ENCODE assay signal across 3 worm cellular contexts in the genomic region with DNA sequence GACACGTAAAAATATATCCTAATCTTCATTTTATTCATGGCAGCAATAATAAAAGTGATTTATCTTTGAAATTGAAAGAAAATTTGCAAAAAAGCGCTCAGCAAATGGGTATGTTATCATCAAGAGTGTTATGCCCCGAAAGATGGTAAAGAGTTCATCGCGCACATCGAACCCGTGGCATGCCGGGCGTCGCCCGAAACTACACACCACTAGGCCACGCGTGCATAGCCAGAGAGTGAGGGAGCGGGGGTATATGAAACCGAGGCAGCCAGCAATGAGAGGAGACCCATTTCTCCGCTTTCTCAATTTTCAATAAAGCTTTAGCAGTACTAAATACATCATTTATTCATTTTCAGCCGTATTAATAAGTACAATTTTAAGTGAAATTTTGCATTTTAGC.
A peak's percentile ranks its signal among the peaks of the same experiment; 100 is the strongest.
TF ChIP-seq lines count a peak whose summit lies in the region.

No protein-coding gene starts in this region.

TF ChIP-seq in whole organism, L1 larva, 84 proteins besides CTCF, POLR2A, EP300 and RAD21 (continued from another document and continues in another):
- TF ChIP-seq egl-27 (tag; optimal IDR thresholded peaks at IDR 0.05; lab: Kevin White, UChicago): no peak
- TF ChIP-seq nhr-237 (tag; optimal IDR thresholded peaks at IDR 0.05; lab: Kevin White, UChicago): no peak
- no peak for TF ChIP-seq mef-2 (tag; optimal IDR thresholded peaks at IDR 0.05; lab: Kevin White, UChicago)
- TF ChIP-seq ztf-11 (tag; optimal IDR thresholded peaks at IDR 0.05; lab: Kevin White, UChicago): peak in 1 of 2 experiments; percentile 34
- TF ChIP-seq skn-1 (tag; optimal IDR thresholded peaks at IDR 0.05; lab: Kevin White, UChicago): peak; percentile 84
- TF ChIP-seq isw-1 (GFP tag; IDR thresholded peaks at IDR 0.05; lab: Robert Waterston, UW): peak; percentile 38
- TF ChIP-seq efl-1 (optimal IDR thresholded peaks at IDR 0.05; lab: Kevin White, UChicago): peak; percentile 52 to 66
- peak; percentile 51 to 96 for TF ChIP-seq efl-1 (GFP tag; optimal IDR thresholded peaks at IDR 0.05 in 1 of 2; lab: Kevin White, UChicago)
- TF ChIP-seq nhr-76 (tag; optimal IDR thresholded peaks at IDR 0.05; lab: Kevin White, UChicago): no peak
- TF ChIP-seq unc-30 (tag; optimal IDR thresholded peaks at IDR 0.05; lab: Kevin White, UChicago): no peak
- TF ChIP-seq aly-2 (tag; optimal IDR thresholded peaks at IDR 0.05; lab: Kevin White, UChicago): peak; percentile 44
- TF ChIP-seq nhr-20 (tag; optimal IDR thresholded peaks at IDR 0.05; lab: Kevin White, UChicago): peak; percentile 75
- peak; percentile 71 for TF ChIP-seq dsc-1 (tag; optimal IDR thresholded peaks at IDR 0.05; lab: Kevin White, UChicago)
- no peak for TF ChIP-seq nhr-28 (tag; optimal IDR thresholded peaks at IDR 0.05; lab: Kevin White, UChicago)
- TF ChIP-seq mep-1 (tag; optimal IDR thresholded peaks at IDR 0.05; lab: Kevin White, UChicago): peak; percentile 61
- peak; percentile 34 for TF ChIP-seq fkh-10 (GFP tag; optimal IDR thresholded peaks at IDR 0.05; lab: Kevin White, UChicago)
- TF ChIP-seq lsy-2 (tag; optimal IDR thresholded peaks at IDR 0.05; lab: Kevin White, UChicago): peak; percentile 48 to 63
- peak; percentile 35 for TF ChIP-seq unc-130 (tag; optimal IDR thresholded peaks at IDR 0.05; lab: Kevin White, UChicago)
- TF ChIP-seq elt-2 (tag; optimal IDR thresholded peaks at IDR 0.05; lab: Kevin White, UChicago): peak; percentile 59
- no peak for TF ChIP-seq ets-5 (GFP tag; IDR thresholded peaks at IDR 0.05; lab: Robert Waterston, UW)
- no peak for TF ChIP-seq jun-1 (tag; optimal IDR thresholded peaks at IDR 0.05; lab: Kevin White, UChicago)
- TF ChIP-seq hlh-4 (tag; optimal IDR thresholded peaks at IDR 0.05; lab: Kevin White, UChicago): no peak
- TF ChIP-seq xbp-1 (tag; optimal IDR thresholded peaks at IDR 0.05; lab: Kevin White, UChicago): peak; percentile 64
- TF ChIP-seq C16A3.4 (tag; optimal IDR thresholded peaks at IDR 0.05; lab: Kevin White, UChicago): peak; percentile 78
- TF ChIP-seq nhr-77 (tag; optimal IDR thresholded peaks at IDR 0.05; lab: Kevin White, UChicago): peak; percentile 53
- TF ChIP-seq nhr-90 (tag; optimal IDR thresholded peaks at IDR 0.05; lab: Kevin White, UChicago; ENCODE audit: poor library complexity): peak; percentile 76
- 0 out of 2 replicates have a peak, but pooled peaks have one; percentile 11 for TF ChIP-seq ceh-88 (GFP tag; IDR thresholded peaks at IDR 0.05; lab: Robert Waterston, UW)
- no peak for TF ChIP-seq nhr-11 (tag; optimal IDR thresholded peaks at IDR 0.05; lab: Kevin White, UChicago)
- TF ChIP-seq C34B4.2 (tag; optimal IDR thresholded peaks at IDR 0.05; lab: Kevin White, UChicago): no peak
- no peak for TF ChIP-seq unc-62 (GFP tag; optimal IDR thresholded peaks at IDR 0.05; lab: Kevin White, UChicago)
- TF ChIP-seq lin-39 (tag; optimal IDR thresholded peaks at IDR 0.05; lab: Kevin White, UChicago): no peak
- TF ChIP-seq hpl-2 (GFP tag; optimal IDR thresholded peaks at IDR 0.05; lab: Kevin White, UChicago): peak; percentile 13
- TF ChIP-seq ama-1 (optimal IDR thresholded peaks at IDR 0.05; lab: Kevin White, UChicago): no peak
- TF ChIP-seq lin-15B (tag; optimal IDR thresholded peaks at IDR 0.05; lab: Kevin White, UChicago): no peak
- peak; percentile 8 for TF ChIP-seq lir-3 (tag; optimal IDR thresholded peaks at IDR 0.05; lab: Kevin White, UChicago; ENCODE audit: poor library complexity)
- no peak for TF ChIP-seq nhr-84 (tag; optimal IDR thresholded peaks at IDR 0.05; lab: Kevin White, UChicago)
- no peak for TF ChIP-seq hlh-17 (GFP tag; optimal IDR thresholded peaks at IDR 0.05; lab: Kevin White, UChicago; ENCODE audit: borderline replicate concordance)
- TF ChIP-seq fkh-8 (tag; optimal IDR thresholded peaks at IDR 0.05; lab: Kevin White, UChicago): peak; percentile 86
- TF ChIP-seq fos-1 (tag; optimal IDR thresholded peaks at IDR 0.05; lab: Kevin White, UChicago): peak; percentile 48
- no peak for TF ChIP-seq pqm-1 (tag; optimal IDR thresholded peaks at IDR 0.05; lab: Kevin White, UChicago)
- peak; percentile 52 for TF ChIP-seq unc-86 (tag; optimal IDR thresholded peaks at IDR 0.05; lab: Kevin White, UChicago)
- TF ChIP-seq snpc-4 (tag; optimal IDR thresholded peaks at IDR 0.05; lab: Kevin White, UChicago): peak; percentile 66

TF ChIP-seq in whole organism, L3 larva, 47 proteins besides CTCF, POLR2A, EP300 and RAD21 (continued from another document):
- TF ChIP-seq ceh-16 (tag; optimal IDR thresholded peaks at IDR 0.05; lab: Kevin White, UChicago): peak; percentile 13
- peak; percentile 18 for TF ChIP-seq nhr-11 (tag; optimal IDR thresholded peaks at IDR 0.05; lab: Kevin White, UChicago)
- TF ChIP-seq nhr-25 (tag; optimal IDR thresholded peaks at IDR 0.05; lab: Kevin White, UChicago): no peak
- no peak for TF ChIP-seq sea-2 (GFP tag; optimal IDR thresholded peaks at IDR 0.05; lab: Kevin White, UChicago)
- peak; percentile 74 for TF ChIP-seq skn-1 (tag; optimal IDR thresholded peaks at IDR 0.05; lab: Kevin White, UChicago)
- no peak for TF ChIP-seq egl-27 (tag; optimal IDR thresholded peaks at IDR 0.05; lab: Kevin White, UChicago)
- TF ChIP-seq nhr-77 (tag; optimal IDR thresholded peaks at IDR 0.05; lab: Kevin White, UChicago): peak; percentile 45
- TF ChIP-seq ama-1 (optimal IDR thresholded peaks at IDR 0.05; lab: Kevin White, UChicago): peak; percentile 34

TF ChIP-seq in whole organism, young adult, 124 proteins besides CTCF, POLR2A, EP300 and RAD21 (continued from another document and continues in another):
- TF ChIP-seq hmg-1.2 (GFP tag; IDR thresholded peaks at IDR 0.05; lab: Robert Waterston, UW) (peak; percentile 87), madf-8 (GFP tag; conservative IDR thresholded peaks at IDR 0.05; lab: Robert Waterston, UW) (peak; percentile 43), hlh-12 (tag; optimal IDR thresholded peaks at IDR 0.05; lab: Kevin White, UChicago) (peak; percentile 92), lag-1 (GFP tag; IDR thresholded peaks at IDR 0.05; lab: Robert Waterston, UW) (0 out of 2 replicates have a peak, but pooled peaks have one; percentile 63), madf-10 (tag; optimal IDR thresholded peaks at IDR 0.05; lab: Kevin White, UChicago) (peak; percentile 87), nfya-1 (tag; optimal IDR thresholded peaks at IDR 0.05; lab: Kevin White, UChicago; ENCODE audit: borderline replicate concordance, insufficient read depth) (no peak), ztf-26 (tag; optimal IDR thresholded peaks at IDR 0.05; lab: Kevin White, UChicago) (peak; percentile 93), lsl-1 (GFP tag; optimal IDR thresholded peaks at IDR 0.05; lab: Kevin White, UChicago) (peak; percentile 71), rpc-1 (optimal IDR thresholded peaks at IDR 0.05; lab: Kevin White, UChicago) (peak; percentile 98), rpc-1 (tag; optimal IDR thresholded peaks at IDR 0.05; lab: Kevin White, UChicago) (peak; percentile 99), ztf-3 (GFP tag; optimal IDR thresholded peaks at IDR 0.05; lab: Kevin White, UChicago) (peak; percentile 79), Y79H2A.3 (GFP tag; conservative IDR thresholded peaks at IDR 0.05; lab: Robert Waterston, UW) (0 out of 2 replicates have a peak, but pooled peaks have one; percentile 65), Y53G8AR.9 (GFP tag; conservative IDR thresholded peaks at IDR 0.05; lab: Robert Waterston, UW) (peak; percentile 81), hsf-1 (GFP tag; IDR thresholded peaks at IDR 0.05; lab: Robert Waterston, UW) (peak; percentile 67; the same call in 1 of the 2 replicates), mel-28 (tag; optimal IDR thresholded peaks at IDR 0.05; lab: Kevin White, UChicago; ENCODE audit: borderline replicate concordance) (peak; percentile 80), bed-1 (GFP tag; IDR thresholded peaks at IDR 0.05; lab: Robert Waterston, UW) (peak; percentile 95), mxl-1 (tag; optimal IDR thresholded peaks at IDR 0.05; lab: Kevin White, UChicago) (peak; percentile 97), Y95B8A.8 (GFP tag; IDR thresholded peaks at IDR 0.05; lab: Robert Waterston, UW) (0 out of 2 replicates have a peak, but pooled peaks have one; percentile 60), gei-17 (GFP tag; optimal IDR thresholded peaks at IDR 0.05; lab: Kevin White, UChicago) (peak; percentile 73), F52B5.7 (tag; optimal IDR thresholded peaks at IDR 0.05; lab: Kevin White, UChicago) (peak; percentile 97), fkh-3 (tag; optimal IDR thresholded peaks at IDR 0.05; lab: Kevin White, UChicago) (peak; percentile 98), C17E4.6 (GFP tag; IDR thresholded peaks at IDR 0.05; lab: Robert Waterston, UW) (peak; percentile 87), F37B4.10 (GFP tag; IDR thresholded peaks at IDR 0.05; lab: Robert Waterston, UW) (peak; percentile 92; the same call in 1 of the 2 replicates), akir-1 (GFP tag; optimal IDR thresholded peaks at IDR 0.05; lab: Kevin White, UChicago) (peak; percentile 41), ama-1 (optimal IDR thresholded peaks at IDR 0.05; lab: Kevin White, UChicago) (no peak), ama-1 (GFP tag; optimal IDR thresholded peaks at IDR 0.05; lab: Kevin White, UChicago) (peak; percentile 93 to 96), ztf-18 (tag; optimal IDR thresholded peaks at IDR 0.05; lab: Kevin White, UChicago) (peak; percentile 85), somi-1 (GFP tag; optimal IDR thresholded peaks at IDR 0.05; lab: Kevin White, UChicago) (peak; percentile 87), zim-3 (tag; optimal IDR thresholded peaks at IDR 0.05; lab: Kevin White, UChicago) (peak; percentile 98), attf-3 (GFP tag; conservative IDR thresholded peaks at IDR 0.05; lab: Robert Waterston, UW) (peak; percentile 67), repo-1 (tag; optimal IDR thresholded peaks at IDR 0.05; lab: Kevin White, UChicago) (peak; percentile 93), xnd-1 (tag; optimal IDR thresholded peaks at IDR 0.05; lab: Kevin White, UChicago) (peak; percentile 12), ztf-25 (GFP tag; IDR thresholded peaks at IDR 0.05; lab: Robert Waterston, UW) (peak; percentile 95), K11D2.4 (GFP tag; IDR thresholded peaks at IDR 0.05; lab: Robert Waterston, UW) (peak; percentile 84), Y56A3A.18 (GFP tag; IDR thresholded peaks at IDR 0.05; lab: Robert Waterston, UW) (peak; percentile 91), lsy-27 (tag; optimal IDR thresholded peaks at IDR 0.05; lab: Kevin White, UChicago; ENCODE audit: borderline replicate concordance, insufficient read depth) (peak; percentile 89), B0019.2 (GFP tag; conservative IDR thresholded peaks at IDR 0.05; lab: Robert Waterston, UW) (0 out of 2 replicates have a peak, but pooled peaks have one; percentile 36), efl-1 (GFP tag; optimal IDR thresholded peaks at IDR 0.05; lab: Kevin White, UChicago) (peak; percentile 34), F10E7.11 (tag; optimal IDR thresholded peaks at IDR 0.05; lab: Kevin White, UChicago) (peak; percentile 97), F22D6.2 (tag; optimal IDR thresholded peaks at IDR 0.05; lab: Kevin White, UChicago) (peak; percentile 67), snpc-4 (GFP tag; optimal IDR thresholded peaks at IDR 0.05; lab: Kevin White, UChicago) (peak; percentile 83), snpc-4 (tag; optimal IDR thresholded peaks at IDR 0.05; lab: Kevin White, UChicago) (peak; percentile 66 to 88 (median 86)), nfya-2 (GFP tag; IDR thresholded peaks at IDR 0.05; lab: Robert Waterston, UW) (0 out of 2 replicates have a peak, but pooled peaks have one; percentile 49), ZK185.1 (tag; optimal IDR thresholded peaks at IDR 0.05; lab: Kevin White, UChicago; ENCODE audit: poor library complexity, severe bottlenecking) (peak; percentile 95), ekl-4 (GFP tag; IDR thresholded peaks at IDR 0.05; lab: Robert Waterston, UW) (peak; percentile 75; the same call in 1 of the 2 replicates), sea-2 (GFP tag; IDR thresholded peaks at IDR 0.05; lab: Robert Waterston, UW) (peak; percentile 91), rec-8 (tag; optimal IDR thresholded peaks at IDR 0.05; lab: Kevin White, UChicago) (peak; percentile 94 to 98), lin-26 (GFP tag; IDR thresholded peaks at IDR 0.05; lab: Robert Waterston, UW) (peak; percentile 99), F57C9.4 (tag; optimal IDR thresholded peaks at IDR 0.05; lab: Kevin White, UChicago) (peak; percentile 74), hmg-20 (GFP tag; IDR thresholded peaks at IDR 0.05; lab: Robert Waterston, UW) (peak; percentile 81), nhr-80 (tag; optimal IDR thresholded peaks at IDR 0.05; lab: Kevin White, UChicago) (peak; percentile 65), F33H1.4 (GFP tag; IDR thresholded peaks at IDR 0.05; lab: Robert Waterston, UW) (peak; percentile 52), nhr-90 (tag; optimal IDR thresholded peaks at IDR 0.05; lab: Kevin White, UChicago) (peak; percentile 98), nhr-27 (tag; optimal IDR thresholded peaks at IDR 0.05; lab: Kevin White, UChicago) (peak; percentile 91), Y53F4B.3 (GFP tag; IDR thresholded peaks at IDR 0.05; lab: Robert Waterston, UW) (peak; percentile 50; the same call in 1 of the 2 replicates), dpff-1 (tag; optimal IDR thresholded peaks at IDR 0.05; lab: Kevin White, UChicago) (peak; percentile 79), ztf-28 (GFP tag; IDR thresholded peaks at IDR 0.05; lab: Robert Waterston, UW) (peak; percentile 86; the same call in 1 of the 2 replicates), unc-62 (GFP tag; optimal IDR thresholded peaks at IDR 0.05; lab: Kevin White, UChicago) (no peak), T07F8.4 (tag; optimal IDR thresholded peaks at IDR 0.05; lab: Kevin White, UChicago) (peak; percentile 88), let-526 (GFP tag; IDR thresholded peaks at IDR 0.05; lab: Robert Waterston, UW) (peak; percentile 89), F23B12.7 (tag; optimal IDR thresholded peaks at IDR 0.05; lab: Kevin White, UChicago; ENCODE audit: insufficient read depth) (peak; percentile 98), sdz-38 (tag; optimal IDR thresholded peaks at IDR 0.05; lab: Kevin White, UChicago) (no peak), F57A8.1 (GFP tag; optimal IDR thresholded peaks at IDR 0.05; lab: Kevin White, UChicago) (peak; percentile 91), athp-1 (tag; optimal IDR thresholded peaks at IDR 0.05; lab: Kevin White, UChicago) (peak; percentile 96), snpc-1.3 (tag; optimal IDR thresholded peaks at IDR 0.05; lab: Kevin White, UChicago; ENCODE audit: insufficient read depth) (peak; percentile 94), madf-3 (GFP tag; IDR thresholded peaks at IDR 0.05; lab: Robert Waterston, UW) (peak; percentile 88), B0261.1 (tag; optimal IDR thresholded peaks at IDR 0.05; lab: Kevin White, UChicago) (peak; percentile 99), tbp1 (GFP tag; optimal IDR thresholded peaks at IDR 0.05; lab: Kevin White, UChicago) (peak; percentile 100), atf-7 (tag; optimal IDR thresholded peaks at IDR 0.05; lab: Kevin White, UChicago) (peak; percentile 88), pha-4 (tag; optimal IDR thresholded peaks at IDR 0.05; lab: Kevin White, UChicago) (no peak), snpc-3.4 (tag; optimal IDR thresholded peaks at IDR 0.05; lab: Kevin White, UChicago) (peak; percentile 93), let-607 (tag; optimal IDR thresholded peaks at IDR 0.05; lab: Kevin White, UChicago) (peak; percentile 71 to 75), ceh-79 (tag; optimal IDR thresholded peaks at IDR 0.05; lab: Kevin White, UChicago) (peak; percentile 97), tlf-1 (GFP tag; optimal IDR thresholded peaks at IDR 0.05; lab: Kevin White, UChicago) (peak; percentile 39), aptf-3 (GFP tag; IDR thresholded peaks at IDR 0.05; lab: Robert Waterston, UW) (peak; percentile 98), snpc-1.1 (tag; optimal IDR thresholded peaks at IDR 0.05; lab: Kevin White, UChicago; ENCODE audit: insufficient read depth) (peak; percentile 83), K12H6.12 (tag; optimal IDR thresholded peaks at IDR 0.05; lab: Kevin White, UChicago) (peak; percentile 77), chd-7 (tag; optimal IDR thresholded peaks at IDR 0.05; lab: Kevin White, UChicago) (peak; percentile 95), Y67H2A.10 (GFP tag; conservative IDR thresholded peaks at IDR 0.05; lab: Robert Waterston, UW) (no peak)
